Worm (Caenorhabditis elegans): ENCODE measurements around the gene C09G9.8.

DNA sequence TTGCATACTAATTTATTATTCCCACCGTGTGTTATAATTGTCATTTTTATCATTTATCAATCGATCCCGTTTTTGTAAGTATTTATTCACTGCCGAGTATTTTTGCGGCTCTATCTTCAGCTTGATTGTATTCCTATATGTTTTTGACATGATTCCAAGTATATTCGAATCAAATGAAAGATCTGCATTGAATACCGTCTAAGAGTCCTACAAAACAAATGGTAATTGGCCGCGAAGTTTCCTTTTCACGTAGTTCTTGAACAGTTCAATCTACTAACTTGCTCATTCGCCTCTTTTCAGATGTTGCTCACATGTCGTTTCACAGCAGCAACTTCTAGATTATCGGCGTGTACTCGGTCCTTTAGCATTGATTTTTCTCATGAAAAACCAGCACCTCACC, 11.3 kb downstream of the C09G9.8 start, which contains the start of gene C27B7.2:
- no peak for TF ChIP-seq pha-4 (tag; optimal IDR thresholded peaks at IDR 0.05)
- no peak for TF ChIP-seq sem-2 (GFP tag; optimal IDR thresholded peaks at IDR 0.05)
- no peak for TF ChIP-seq lin-13 (tag; optimal IDR thresholded peaks at IDR 0.05)
- no peak for TF ChIP-seq sptf-1 (tag; optimal IDR thresholded peaks at IDR 0.05)

Data from whole organism, mixed stage, embryonic.